Worm (Caenorhabditis elegans) whole organism, young adult: Measurements from ENCODE around the gene apy-1.

ENCODE experiments used
- B0019.2 ChIP-seq: fragments of 200-800 bp; sonication (Bioruptor generic); conservative IDR thresholded peaks from 2 replicates; pipeline ENCODE4 v1.3.6; 2022; ENCODE audit warnings: missing genetic modification reagents, missing genetic modification characterization, missing compliant biosample characterization
- B0035.1 ChIP-seq: sonication (generic microtip); optimal IDR thresholded peaks from 2 replicates; lab custom pipeline; 2016; ENCODE audit warnings: missing genetic modification characterization, mild to moderate bottlenecking, missing compliant biosample characterization, missing genotype, missing genetic modification reagents
- C06A6.2 ChIP-seq: fragments of 200-800 bp; sonication (Bioruptor generic); conservative IDR thresholded peaks from 2 replicates; pipeline ENCODE4 v1.3.6; 2022; ENCODE audit warnings: missing genetic modification characterization, missing compliant biosample characterization
- D2030.7 ChIP-seq: fragments of 200-800 bp; sonication (Bioruptor generic); IDR thresholded peaks from 2 replicates; pipeline ENCODE4 v1.3.6; 2022; ENCODE audit warnings: missing genetic modification reagents, missing genetic modification characterization, missing compliant biosample characterization
- K12H6.12 ChIP-seq: fragments of 200-800 bp; sonication (Bioruptor generic); optimal IDR thresholded peaks from 2 replicates; lab custom pipeline; 2018; ENCODE audit warnings: mild to moderate bottlenecking, missing genetic modification characterization, missing compliant biosample characterization
- T07F8.4 ChIP-seq: sonication (generic microtip); optimal IDR thresholded peaks from 2 replicates; lab custom pipeline; 2016; ENCODE audit warnings: mild to moderate bottlenecking, missing genetic modification characterization, moderate library complexity, missing compliant biosample characterization
- Y53G8AR.9 ChIP-seq: fragments of 200-800 bp; sonication (Bioruptor generic); conservative IDR thresholded peaks from 2 replicates; pipeline ENCODE4 v1.3.6; 2022; ENCODE audit warnings: missing genetic modification reagents, missing genetic modification characterization, missing compliant biosample characterization
- Y95B8A.8 ChIP-seq: fragments of 200-800 bp; sonication (Bioruptor generic); IDR thresholded peaks from 2 replicates; pipeline ENCODE4 v1.3.6; 2022; ENCODE audit warnings: missing genetic modification reagents, missing genetic modification characterization, missing compliant biosample characterization
- aptf-2 ChIP-seq: fragments of 200-800 bp; sonication (Bioruptor generic); conservative IDR thresholded peaks from 2 replicates; pipeline ENCODE4 v1.3.6; 2022; ENCODE audit warnings: missing genetic modification reagents, missing genetic modification characterization, missing compliant biosample characterization
- attf-3 ChIP-seq: fragments of 200-800 bp; sonication (Bioruptor generic); conservative IDR thresholded peaks from 2 replicates; pipeline ENCODE4 v1.3.6; 2022; ENCODE audit warnings: missing genetic modification reagents, missing genetic modification characterization, missing compliant biosample characterization
- bed-1 ChIP-seq: fragments of 200-800 bp; sonication (Bioruptor generic); IDR thresholded peaks from 2 replicates; pipeline ENCODE4 v1.3.6; 2022; ENCODE audit warnings: missing genetic modification reagents, missing genetic modification characterization, missing compliant biosample characterization
- cebp-1 ChIP-seq, 2 experiments: fragments of 200-800 bp in 1 of 2; sonication (Bioruptor generic) in 1 of 2; sonication (generic microtip) in 1 of 2; IDR thresholded peaks in 1 of 2; optimal IDR thresholded peaks in 1 of 2; 2 replicates each; pipeline versions ENCODE4 v1.3.6 to Lab custom; 2017 to 2022; ENCODE audit warnings: missing compliant biosample characterization in 2 of 2, missing genetic modification characterization in 2 of 2, mild to moderate bottlenecking in 1 of 2, missing genetic modification reagents in 1 of 2, moderate library complexity in 1 of 2
- ceh-100 ChIP-seq: fragments of 200-800 bp; sonication (Bioruptor generic); IDR thresholded peaks from 2 replicates; pipeline ENCODE4 v1.3.6; 2022; ENCODE audit warnings: missing genetic modification reagents, missing genetic modification characterization, missing compliant biosample characterization
- ceh-58 ChIP-seq: fragments of 200-800 bp; sonication (Bioruptor generic); IDR thresholded peaks from 2 replicates; pipeline ENCODE4 v1.3.6; 2022; ENCODE audit warnings: missing genetic modification characterization, missing compliant biosample characterization
- ceh-79 ChIP-seq: sonication (generic microtip); optimal IDR thresholded peaks from 2 replicates; lab custom pipeline; 2017; ENCODE audit warnings: mild to moderate bottlenecking, missing genetic modification characterization, missing compliant biosample characterization
- efl-1 ChIP-seq: fragments of 150-350 bp; optimal IDR thresholded peaks from 2 replicates; lab custom pipeline; 2014; ENCODE audit warnings: missing biosample characterization, missing genetic modification reagents, missing genetic modification characterization
- egl-18 ChIP-seq: fragments of 200-800 bp; sonication (Bioruptor generic); IDR thresholded peaks from 2 replicates; pipeline ENCODE4 v1.3.6; 2022; ENCODE audit warnings: missing genetic modification reagents, missing genetic modification characterization, missing compliant biosample characterization
- ekl-4 ChIP-seq: fragments of 200-800 bp; sonication (Bioruptor generic); IDR thresholded peaks from 2 replicates; pipeline ENCODE4 v1.3.6; 2022; ENCODE audit warnings: missing genetic modification reagents, missing genetic modification characterization, missing compliant biosample characterization
- hlh-26 ChIP-seq: fragments of 200-800 bp; sonication (Bioruptor generic); conservative IDR thresholded peaks from 2 replicates; pipeline ENCODE4 v1.3.6; 2022; ENCODE audit warnings: missing genetic modification reagents, missing genetic modification characterization, missing compliant biosample characterization
- lag-1 ChIP-seq: fragments of 200-800 bp; sonication (Bioruptor generic); IDR thresholded peaks from 2 replicates; pipeline ENCODE4 v1.3.6; 2022; ENCODE audit warnings: missing genetic modification reagents, missing genetic modification characterization, missing compliant biosample characterization
- lin-26 ChIP-seq: fragments of 200-800 bp; sonication (Bioruptor generic); IDR thresholded peaks from 2 replicates; pipeline ENCODE4 v1.3.6; 2022; ENCODE audit warnings: missing genetic modification reagents, missing genetic modification characterization, missing compliant biosample characterization
- lir-1 ChIP-seq: fragments of 200-800 bp; sonication (Bioruptor generic); conservative IDR thresholded peaks from 2 replicates; pipeline ENCODE4 v1.3.6; 2022; ENCODE audit warnings: missing genetic modification reagents, missing genetic modification characterization, missing compliant biosample characterization
- lsy-27 ChIP-seq: sonication (generic microtip); optimal IDR thresholded peaks from 2 replicates; lab custom pipeline; 2017; ENCODE audit warnings: missing genetic modification characterization, mild to moderate bottlenecking, missing compliant biosample characterization, antibody characterized with exemption, missing genotype, borderline replicate concordance; ENCODE audit not compliant: insufficient read depth
- mcd-1 ChIP-seq: fragments of 200-800 bp; sonication (Bioruptor generic); IDR thresholded peaks from 2 replicates; pipeline ENCODE4 v1.3.6; 2022; ENCODE audit warnings: missing genetic modification reagents, missing genetic modification characterization, missing compliant biosample characterization
- mel-28 ChIP-seq: sonication (generic microtip); optimal IDR thresholded peaks from 2 replicates; lab custom pipeline; 2016; ENCODE audit warnings: borderline replicate concordance, mild to moderate bottlenecking, missing genetic modification characterization, missing compliant biosample characterization
- mes-4 ChIP-seq: sonication (generic microtip); optimal IDR thresholded peaks from 2 replicates; lab custom pipeline; 2016; ENCODE audit warnings: missing genotype, missing genetic modification characterization, missing compliant biosample characterization
- mxl-1 ChIP-seq: sonication (generic microtip); optimal IDR thresholded peaks from 2 replicates; lab custom pipeline; 2016; ENCODE audit warnings: missing genetic modification characterization, missing compliant biosample characterization
- nfya-2 ChIP-seq: fragments of 200-800 bp; sonication (Bioruptor generic); IDR thresholded peaks from 2 replicates; pipeline ENCODE4 v1.3.6; 2022; ENCODE audit warnings: missing genetic modification reagents, missing genetic modification characterization, missing compliant biosample characterization
- nhr-120 ChIP-seq: fragments of 200-800 bp; sonication (Bioruptor generic); IDR thresholded peaks from 2 replicates; pipeline ENCODE4 v1.3.6; 2022; ENCODE audit warnings: missing genetic modification characterization, missing compliant biosample characterization
- nhr-27 ChIP-seq: fragments of 200-800 bp; sonication (Bioruptor generic); optimal IDR thresholded peaks from 2 replicates; lab custom pipeline; 2018; ENCODE audit warnings: mild to moderate bottlenecking, missing genetic modification characterization, moderate library complexity, missing compliant biosample characterization
- nhr-90 ChIP-seq: sonication (generic microtip); optimal IDR thresholded peaks from 2 replicates; lab custom pipeline; 2016; ENCODE audit warnings: missing genotype, mild to moderate bottlenecking, missing genetic modification characterization, missing compliant biosample characterization
- pbrm-1 ChIP-seq: fragments of 200-800 bp; sonication (Bioruptor generic); IDR thresholded peaks from 2 replicates; pipeline ENCODE4 v1.3.6; 2022; ENCODE audit warnings: missing genetic modification reagents, missing genetic modification characterization, missing compliant biosample characterization
- pha-4 ChIP-seq: fragments of 150-350 bp; sonication (generic microtip); optimal IDR thresholded peaks from 2 replicates; lab custom pipeline; 2014; ENCODE audit warnings: missing biosample characterization, missing genetic modification reagents, missing genetic modification characterization
- repo-1 ChIP-seq: sonication (generic microtip); optimal IDR thresholded peaks from 2 replicates; lab custom pipeline; 2017; ENCODE audit warnings: mild to moderate bottlenecking, missing genetic modification characterization, missing compliant biosample characterization
- snpc-1.1 ChIP-seq: sonication (generic microtip); optimal IDR thresholded peaks from 2 replicates; lab custom pipeline; 2017; ENCODE audit warnings: missing genetic modification characterization, mild to moderate bottlenecking, missing compliant biosample characterization, antibody characterized with exemption, moderate library complexity, missing genotype, missing genetic modification reagents; ENCODE audit not compliant: insufficient read depth
- snpc-4 ChIP-seq, 5 experiments: fragments of 150-350 bp in 1 of 5; sonication (generic microtip) in 4 of 5; optimal IDR thresholded peaks; 2 replicates each; lab custom pipeline; 2014 to 2018; ENCODE audit warnings: missing genetic modification characterization in 5 of 5, missing biosample characterization in 3 of 5, antibody characterized with exemption in 2 of 5, mild to moderate bottlenecking in 2 of 5, missing compliant biosample characterization in 2 of 5, missing genotype in 2 of 5, moderate library complexity in 2 of 5, missing genetic modification reagents in 1 of 5
- tbx-9 ChIP-seq: sonication (generic microtip); optimal IDR thresholded peaks from 2 replicates; lab custom pipeline; 2016; ENCODE audit warnings: borderline replicate concordance, missing genetic modification characterization, inconsistent platforms, missing compliant biosample characterization
- tlf-1 ChIP-seq: fragments of 200-800 bp; sonication (Bioruptor generic); optimal IDR thresholded peaks from 2 replicates; lab custom pipeline; 2018; ENCODE audit warnings: mild to moderate bottlenecking, missing genetic modification characterization, missing compliant biosample characterization
- unc-62 ChIP-seq: fragments of 150-350 bp; optimal IDR thresholded peaks from 2 replicates; lab custom pipeline; 2014; ENCODE audit warnings: missing biosample characterization, missing genetic modification reagents, missing genetic modification characterization
- ztf-18 ChIP-seq: sonication (generic microtip); optimal IDR thresholded peaks from 2 replicates; lab custom pipeline; 2016; ENCODE audit warnings: missing genotype, mild to moderate bottlenecking, missing genetic modification characterization, missing compliant biosample characterization
- ztf-26 ChIP-seq: sonication (generic microtip); optimal IDR thresholded peaks from 2 replicates; lab custom pipeline; 2017; ENCODE audit warnings: missing genetic modification characterization, missing compliant biosample characterization

The apy-1 gene

ce11 chrX:7541078-7541477 lies 28.4 kb downstream of the apy-1 start:
- TF ChIP-seq ztf-26 (tag; lab: Kevin White, UChicago): no peak
- no peak for TF ChIP-seq mel-28 (tag; lab: Kevin White, UChicago)
- TF ChIP-seq ceh-100 (GFP tag; lab: Robert Waterston, UW): no peak
- TF ChIP-seq aptf-2 (GFP tag; lab: Robert Waterston, UW): no peak
- no peak for TF ChIP-seq ceh-58 (GFP tag; lab: Robert Waterston, UW)
- no peak for TF ChIP-seq Y95B8A.8 (GFP tag; lab: Robert Waterston, UW)
- TF ChIP-seq lin-26 (GFP tag; lab: Robert Waterston, UW): no peak
- no peak for TF ChIP-seq egl-18
- no peak for TF ChIP-seq repo-1 (tag; lab: Kevin White, UChicago)
- no peak for TF ChIP-seq ekl-4 (GFP tag; lab: Robert Waterston, UW)
- no peak for TF ChIP-seq nhr-120 (GFP tag; lab: Robert Waterston, UW)
- no peak for TF ChIP-seq Y53G8AR.9 (GFP tag; lab: Robert Waterston, UW)
- TF ChIP-seq attf-3 (GFP tag; lab: Robert Waterston, UW): no peak
- TF ChIP-seq B0035.1 (tag; lab: Kevin White, UChicago): no peak
- TF ChIP-seq nfya-2 (GFP tag; lab: Robert Waterston, UW): no peak
- no peak for TF ChIP-seq ceh-79 (tag; lab: Kevin White, UChicago)
- no peak for TF ChIP-seq snpc-1.1 (tag; lab: Kevin White, UChicago)
- TF ChIP-seq, all 124 proteins: peak for 0

DNA sequence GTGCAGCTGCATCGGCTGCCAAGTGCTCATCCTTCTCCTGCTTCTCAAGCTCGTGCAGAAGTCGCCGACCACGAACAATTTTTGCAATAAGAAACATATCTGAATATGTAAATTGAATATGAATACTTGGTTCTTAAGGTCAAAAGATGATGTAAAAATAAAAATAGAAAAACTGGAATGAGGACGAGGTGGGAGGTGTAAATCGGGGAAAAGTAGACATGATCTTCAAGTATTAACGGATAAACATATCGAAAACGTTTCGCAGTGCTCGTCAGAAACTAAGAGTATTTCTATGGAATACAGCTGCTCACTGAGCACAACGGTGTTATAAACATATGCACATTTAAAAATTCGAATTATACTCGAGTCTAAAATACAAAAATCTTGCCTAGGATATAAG lies 29.5 kb downstream of the apy-1 start, which contains the start of gene glb-16:
Gene glb-16, minus strand, starts transcription at position 101 of the 400 bp plus-strand sequence.
- TF ChIP-seq Y95B8A.8 (GFP tag; lab: Robert Waterston, UW) (no peak), nhr-90 (tag; lab: Kevin White, UChicago) (no peak), pbrm-1 (GFP tag; lab: Robert Waterston, UW) (no peak), snpc-4 (GFP tag; optimal IDR thresholded peaks at IDR 0.05; lab: Kevin White, UChicago) (no peak), snpc-4 (tag; optimal IDR thresholded peaks at IDR 0.05; lab: Kevin White, UChicago) (no peak), bed-1 (no peak), nhr-27 (tag; lab: Kevin White, UChicago) (no peak), C06A6.2 (GFP tag; lab: Robert Waterston, UW) (no peak), D2030.7 (no peak), snpc-1.1 (tag; lab: Kevin White, UChicago) (no peak), mxl-1 (tag; lab: Kevin White, UChicago) (no peak)

DNA sequence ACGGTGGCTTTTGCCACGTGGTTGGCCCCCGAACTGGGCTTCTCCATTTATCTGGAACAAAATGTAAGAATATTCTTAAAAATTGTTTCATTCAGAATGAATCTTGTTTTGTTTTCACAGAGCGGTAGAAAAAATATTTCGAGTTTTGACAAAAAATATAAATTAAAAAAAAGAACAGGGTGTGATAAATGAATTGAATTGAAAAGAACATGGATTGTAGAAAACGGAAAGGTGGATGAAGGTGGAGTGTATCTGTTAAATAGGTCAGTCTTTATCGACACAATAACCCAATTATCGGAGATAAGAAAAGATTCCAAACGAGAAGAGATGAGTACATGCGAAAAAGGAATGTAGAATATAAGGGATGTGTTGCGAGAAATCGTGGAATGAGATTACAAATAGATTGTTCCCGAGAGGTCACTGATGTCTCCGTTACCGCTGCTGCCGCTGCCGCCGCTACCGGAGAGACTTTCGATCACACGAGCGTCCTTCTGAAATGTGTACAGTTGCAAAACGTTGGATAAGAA lies 31.7 kb downstream of the apy-1 start, which contains the start of gene dpy-7:
Gene dpy-7, minus strand, starts transcription at position 51 of the 527 bp plus-strand sequence.
- TF ChIP-seq efl-1 (no peak), T07F8.4 (tag; lab: Kevin White, UChicago) (no peak), B0019.2 (GFP tag; lab: Robert Waterston, UW) (no peak), pha-4 (tag; lab: Kevin White, UChicago) (no peak), K12H6.12 (tag; lab: Kevin White, UChicago) (no peak), hlh-26 (GFP tag; lab: Robert Waterston, UW) (no peak), ztf-26 (tag; lab: Kevin White, UChicago) (no peak), tlf-1 (GFP tag; lab: Kevin White, UChicago) (no peak), cebp-1 (GFP tag; IDR thresholded peaks at IDR 0.05; lab: Robert Waterston, UW) (no peak), cebp-1 (tag; optimal IDR thresholded peaks at IDR 0.05; lab: Kevin White, UChicago) (no peak), C06A6.2 (GFP tag; lab: Robert Waterston, UW) (no peak), lag-1 (GFP tag; lab: Robert Waterston, UW) (no peak), unc-62 (GFP tag; lab: Kevin White, UChicago) (no peak), ztf-18 (no peak), snpc-1.1 (tag; lab: Kevin White, UChicago) (no peak), ekl-4 (GFP tag; lab: Robert Waterston, UW) (no peak), lir-1 (GFP tag; lab: Robert Waterston, UW) (no peak), tbx-9 (tag; lab: Kevin White, UChicago) (no peak), mes-4 (tag; lab: Kevin White, UChicago) (no peak), lsy-27 (tag; lab: Kevin White, UChicago) (no peak), mcd-1 (GFP tag; lab: Robert Waterston, UW) (no peak)
